Worm (Caenorhabditis elegans) whole organism, L3 larva: ENCODE measurements around the gene dnc-1.

Experiments used
- aly-2 ChIP-seq: fragments of 150-350 bp; optimal IDR thresholded peaks from 2 replicates; lab custom pipeline; 2014; ENCODE audit warnings: missing biosample characterization, missing genetic modification characterization
- ama-1 ChIP-seq: fragments of 150-350 bp; optimal IDR thresholded peaks from 2 replicates; lab custom pipeline; 2018
- ceh-16 ChIP-seq: sonication (generic microtip); optimal IDR thresholded peaks from 2 replicates; lab custom pipeline; 2017; ENCODE audit warnings: missing biosample characterization, missing genetic modification characterization
- ceh-28 ChIP-seq: fragments of 150-350 bp; optimal IDR thresholded peaks from 2 replicates; lab custom pipeline; 2014; ENCODE audit warnings: missing biosample characterization, missing genetic modification reagents, missing genetic modification characterization
- elt-1 ChIP-seq: fragments of 150-350 bp; optimal IDR thresholded peaks from 2 replicates; lab custom pipeline; 2014; ENCODE audit warnings: missing biosample characterization, missing genetic modification characterization
- elt-3 ChIP-seq, 3 experiments: fragments of 150-350 bp in 1 of 3; sonication (generic microtip) in 2 of 3; optimal IDR thresholded peaks; 2 replicates in 2 of 3; 4 replicates in 1 of 3; lab custom pipeline; 2014 to 2017; ENCODE audit warnings: missing biosample characterization in 3 of 3, missing genetic modification characterization in 3 of 3
- jun-1 ChIP-seq: fragments of 150-350 bp; optimal IDR thresholded peaks from 2 replicates; lab custom pipeline; 2014; ENCODE audit warnings: missing biosample characterization, missing genetic modification reagents, missing genetic modification characterization
- lin-15B ChIP-seq: fragments of 150-350 bp; optimal IDR thresholded peaks from 2 replicates; lab custom pipeline; 2014; ENCODE audit warnings: missing biosample characterization, missing genetic modification characterization
- nhr-43 ChIP-seq: sonication (generic microtip); optimal IDR thresholded peaks from 2 replicates; lab custom pipeline; 2016; ENCODE audit warnings: mild to moderate bottlenecking, missing genetic modification characterization, missing compliant biosample characterization; ENCODE audit not compliant: poor library complexity, severe bottlenecking
- nhr-76 ChIP-seq: fragments of 150-350 bp; sonication (generic microtip); optimal IDR thresholded peaks from 5 replicates; lab custom pipeline; 2014; ENCODE audit warnings: missing biosample characterization, missing genetic modification characterization
- pqm-1 ChIP-seq: fragments of 150-350 bp; optimal IDR thresholded peaks from 2 replicates; lab custom pipeline; 2017; ENCODE audit warnings: missing biosample characterization, missing genetic modification characterization, inconsistent platforms
- unc-62 ChIP-seq: fragments of 150-350 bp; sonication (generic microtip); optimal IDR thresholded peaks from 4 replicates; lab custom pipeline; 2014; ENCODE audit warnings: missing biosample characterization, missing genetic modification reagents, missing genetic modification characterization
- zag-1 ChIP-seq: fragments of 150-350 bp; optimal IDR thresholded peaks from 2 replicates; lab custom pipeline; 2014; ENCODE audit warnings: missing biosample characterization, missing genetic modification characterization

- TF ChIP-seq ceh-28 (tag; lab: Kevin White, UChicago) (no peak), ama-1 (lab: Kevin White, UChicago) (no peak), nhr-76 (no peak), unc-62 (GFP tag; lab: Kevin White, UChicago) (no peak), elt-1 (no peak), lin-15B (tag; lab: Kevin White, UChicago) (no peak), elt-3 (tag; optimal IDR thresholded peaks at IDR 0.05; lab: Kevin White, UChicago) (no peak), aly-2 (tag; lab: Kevin White, UChicago) (no peak), nhr-43 (tag; lab: Kevin White, UChicago) (no peak), jun-1 (tag; lab: Kevin White, UChicago) (no peak), pqm-1 (tag; lab: Kevin White, UChicago) (no peak), zag-1 (tag; lab: Kevin White, UChicago) (no peak), ceh-16 (tag; lab: Kevin White, UChicago) (no peak)
Measured at ce11 chrIV:10949510-10949909, 16.5 kb upstream of the dnc-1 start, which contains the start of gene nsph-3.1.
